Worm (Caenorhabditis elegans): ENCODE data around the gene btb-5.
"Not testable (repeated sequence)": the region's sequence is repeated elsewhere in the genome, so short reads cannot be mapped to it uniquely, and the experiment has no call there.

ce11 chrIII:97018-97417, 36.1 kb upstream of the btb-5 start, which contains the start of gene C29F9.8:
- TF ChIP-seq F13H6.1 (tag; optimal IDR thresholded peaks at IDR 0.05); hlh-30 (tag; optimal IDR thresholded peaks at IDR 0.05; ENCODE audit: insufficient read depth); lin-11 (tag; optimal IDR thresholded peaks at IDR 0.05); nfya-1 (tag; optimal IDR thresholded peaks at IDR 0.05); dmd-4 (tag; optimal IDR thresholded peaks at IDR 0.05; ENCODE audit: borderline replicate concordance); ama-1 (optimal IDR thresholded peaks at IDR 0.05); mec-3 (tag; optimal IDR thresholded peaks at IDR 0.05; ENCODE audit: borderline replicate concordance); T23F11.4 (GFP tag; optimal IDR thresholded peaks at IDR 0.05); pqm-1 (tag; optimal IDR thresholded peaks at IDR 0.05): not testable (repeated sequence)
